Worm (Caenorhabditis elegans) whole organism, midembryonic: ENCODE results near the gene clec-184.
A peak's percentile ranks its signal among the peaks of the same experiment; 100 is the strongest.

ENCODE experiments used
- cog-1 ChIP-seq: sonication (generic microtip); optimal IDR thresholded peaks from 2 replicates; lab custom pipeline; 2016; ENCODE audit warnings: missing genetic modification characterization, missing compliant biosample characterization
- flt-1 ChIP-seq: fragments of 200-800 bp; sonication (Bioruptor generic); IDR thresholded peaks from 2 replicates; pipeline ENCODE4 v1.3.6; 2022; ENCODE audit warnings: missing genetic modification characterization, missing compliant biosample characterization
- med-1 ChIP-seq: sonication (generic microtip); optimal IDR thresholded peaks from 2 replicates; lab custom pipeline; 2017; ENCODE audit warnings: missing genetic modification characterization, mild to moderate bottlenecking, missing compliant biosample characterization, antibody characterized with exemption, missing genetic modification reagents; ENCODE audit not compliant: insufficient read depth
- tab-1 ChIP-seq: fragments of 200-800 bp; sonication (Bioruptor generic); IDR thresholded peaks from 2 replicates; pipeline ENCODE4 v1.3.6; 2022; ENCODE audit warnings: missing genetic modification characterization, missing compliant biosample characterization

DNA sequence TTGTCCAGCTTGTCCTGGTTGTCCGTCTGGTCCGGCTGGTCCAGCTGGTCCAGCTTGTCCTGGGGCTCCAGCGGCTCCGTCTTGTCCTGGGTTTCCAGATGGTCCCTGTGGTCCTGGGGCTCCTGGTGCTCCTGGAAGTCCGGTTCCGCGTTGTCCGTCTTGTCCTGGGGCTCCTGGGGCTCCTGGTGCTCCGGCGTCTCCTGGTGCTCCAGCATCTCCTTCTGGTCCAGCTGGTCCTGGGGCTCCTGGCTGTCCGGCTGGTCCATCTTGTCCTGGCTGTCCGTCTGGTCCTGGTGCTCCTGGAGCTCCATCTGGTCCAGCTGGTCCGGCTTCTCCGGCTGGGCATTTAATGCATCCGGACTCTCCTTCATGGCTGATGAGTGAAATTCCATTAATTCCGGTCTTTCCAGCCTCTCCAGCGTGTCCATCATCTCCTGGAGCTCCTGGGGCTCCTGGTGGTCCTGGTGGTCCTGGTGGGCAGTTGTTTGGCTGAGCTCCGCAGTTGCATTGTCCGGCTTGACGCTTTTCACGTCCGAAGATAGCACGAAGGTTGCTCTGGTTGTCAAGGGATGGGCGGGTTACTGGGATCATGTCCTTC lies 4.7 kb upstream of the clec-184 start:
- TF ChIP-seq tab-1 (GFP tag; lab: Robert Waterston, UW) (0 out of 2 replicates have a peak, but pooled peaks have one; percentile 31), flt-1 (GFP tag; lab: Robert Waterston, UW) (no peak), cog-1 (tag; lab: Kevin White, UChicago) (no peak), med-1 (GFP tag; lab: Kevin White, UChicago) (no peak)
